Worm (Caenorhabditis elegans): ENCODE results near the gene T08G5.2.
A peak's percentile ranks its signal among the peaks of the same experiment; 100 is the strongest.

Gene T08G5.2

ce11 chrV:14012002-14012554 lies 14.0 kb downstream of the T08G5.2 start, which contains the start of the genes ddx-17 and aip-1 (continued):
- TF ChIP-seq daf-16 (GFP tag; optimal IDR thresholded peaks at IDR 0.05) (no peak), daf-16 (tag; optimal IDR thresholded peaks at IDR 0.05) (peak; percentile 4), nhr-25 (tag; optimal IDR thresholded peaks at IDR 0.05; ENCODE audit: borderline replicate concordance, insufficient read depth) (peak; percentile 44), hif-1 (tag; optimal IDR thresholded peaks at IDR 0.05) (peak in 1 of 2 experiments; percentile 84), aha-1 (tag) (peak; percentile 94), lin-29 (GFP tag; IDR thresholded peaks at IDR 0.05) (no peak), ztf-7 (tag; optimal IDR thresholded peaks at IDR 0.05) (peak; percentile 12), fkh-10 (GFP tag; optimal IDR thresholded peaks at IDR 0.05) (peak; percentile 15), zip-2 (tag; optimal IDR thresholded peaks at IDR 0.05) (peak; percentile 21), mdl-1 (tag; optimal IDR thresholded peaks at IDR 0.05) (peak in 1 of 2 experiments; percentile 60)

- 0 out of 2 replicates have a peak, but pooled peaks have one; percentile 25 for TF ChIP-seq saeg-2 (GFP tag; IDR thresholded peaks at IDR 0.05)
- TF ChIP-seq set-16 (GFP tag; IDR thresholded peaks at IDR 0.05): peak; percentile 96
- TF ChIP-seq pha-4 (GFP tag; IDR thresholded peaks at IDR 0.05): no peak
- TF ChIP-seq pha-4 (tag; optimal IDR thresholded peaks at IDR 0.05): no peak
- no peak for TF ChIP-seq egl-27 (tag; optimal IDR thresholded peaks at IDR 0.05)
- no peak for TF ChIP-seq sdz-12 (GFP tag; optimal IDR thresholded peaks at IDR 0.05)
- no peak for TF ChIP-seq ceh-28 (tag; optimal IDR thresholded peaks at IDR 0.05)
- no peak for TF ChIP-seq R02D3.7 (tag; optimal IDR thresholded peaks at IDR 0.05)
- 0 out of 2 replicates have a peak, but pooled peaks have one; percentile 40 for TF ChIP-seq egl-43 (GFP tag; IDR thresholded peaks at IDR 0.05)
- TF ChIP-seq vab-7 (GFP tag; IDR thresholded peaks at IDR 0.05): 0 out of 2 replicates have a peak, but pooled peaks have one; percentile 6
- no peak for TF ChIP-seq hlh-11 (tag; optimal IDR thresholded peaks at IDR 0.05)
Observed at ce11 chrV:14011427-14011826, 14.7 kb downstream of the T08G5.2 start.

DNA sequence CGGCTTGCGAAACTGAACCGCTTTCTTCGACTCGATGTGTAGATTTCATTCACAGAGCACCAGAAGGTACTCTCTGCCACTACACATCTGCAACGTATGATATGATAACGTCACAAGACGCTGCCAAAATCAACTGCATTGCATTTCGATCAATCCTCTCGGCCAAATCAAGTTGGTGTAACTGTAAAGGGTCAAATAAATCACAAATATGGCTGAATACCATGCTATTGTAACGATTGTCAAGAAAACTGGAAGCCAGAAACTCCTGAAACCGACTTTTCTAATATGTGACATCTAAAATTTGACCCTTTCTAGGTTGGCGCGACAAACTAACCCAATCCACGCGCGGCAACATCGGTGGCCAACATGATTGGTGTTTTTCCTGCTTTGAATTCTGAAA lies 16.1 kb downstream of the T08G5.2 start:
- TF ChIP-seq nhr-111 (GFP tag; optimal IDR thresholded peaks at IDR 0.05): no peak
- TF ChIP-seq nhr-6 (tag; optimal IDR thresholded peaks at IDR 0.05): no peak
- TF ChIP-seq aly-2 (tag; optimal IDR thresholded peaks at IDR 0.05): no peak
- TF ChIP-seq dmd-6 (GFP tag; IDR thresholded peaks at IDR 0.05): no peak
- no peak for TF ChIP-seq lin-38 (GFP tag; IDR thresholded peaks at IDR 0.05)
- TF ChIP-seq hlh-11 (tag; optimal IDR thresholded peaks at IDR 0.05): no peak
- no peak for TF ChIP-seq pha-4 (GFP tag; IDR thresholded peaks at IDR 0.05)
- TF ChIP-seq pha-4 (tag; optimal IDR thresholded peaks at IDR 0.05): no peak
- no peak for TF ChIP-seq lin-29 (GFP tag; IDR thresholded peaks at IDR 0.05)
- no peak for TF ChIP-seq set-16 (GFP tag; IDR thresholded peaks at IDR 0.05)
- TF ChIP-seq egl-27 (tag; optimal IDR thresholded peaks at IDR 0.05): no peak
- TF ChIP-seq F44E2.7 (GFP tag; IDR thresholded peaks at IDR 0.05): no peak
- TF ChIP-seq Y75B8A.6 (GFP tag; IDR thresholded peaks at IDR 0.05): no peak
- no peak for TF ChIP-seq dpl-1 (GFP tag; optimal IDR thresholded peaks at IDR 0.05)
- TF ChIP-seq aha-1 (tag): no peak
- TF ChIP-seq spr-1 (tag; optimal IDR thresholded peaks at IDR 0.05): no peak
- TF ChIP-seq ctbp-1 (GFP tag; IDR thresholded peaks at IDR 0.05): no peak
- TF ChIP-seq F49E8.2 (tag; optimal IDR thresholded peaks at IDR 0.05; ENCODE audit: borderline replicate concordance): no peak
- no peak for TF ChIP-seq tag-97 (GFP tag; IDR thresholded peaks at IDR 0.05)

DNA sequence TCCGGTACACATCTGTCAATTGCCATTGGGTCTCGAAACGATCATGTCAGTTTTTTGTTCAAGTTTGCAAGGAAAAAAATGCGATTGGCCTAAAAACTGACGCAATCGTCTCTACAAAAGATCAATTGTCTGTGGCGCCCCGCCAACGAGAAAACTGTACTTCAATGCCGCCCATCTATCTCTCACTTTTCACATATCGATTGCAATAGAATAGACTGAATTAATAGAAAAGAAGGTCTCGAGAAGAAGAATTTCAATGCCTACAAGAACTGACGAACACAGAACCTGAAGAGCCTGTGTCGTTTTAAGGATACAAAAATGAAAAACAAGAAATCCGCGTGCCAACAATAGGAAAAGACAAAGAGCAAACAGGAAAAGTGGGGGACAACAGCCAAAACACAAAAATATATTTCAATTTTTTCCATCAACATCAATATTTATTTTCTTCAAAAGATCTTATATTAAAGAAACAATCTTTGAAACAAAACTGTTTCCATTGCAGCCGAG lies 17.7 kb downstream of the T08G5.2 start:
- TF ChIP-seq T20F7.1 (GFP tag; optimal IDR thresholded peaks at IDR 0.05) (no peak), F10B5.3 (tag; optimal IDR thresholded peaks at IDR 0.05) (no peak), vab-7 (GFP tag; IDR thresholded peaks at IDR 0.05) (no peak), ces-1 (GFP tag; optimal IDR thresholded peaks at IDR 0.05) (no peak), daf-16 (GFP tag; optimal IDR thresholded peaks at IDR 0.05) (peak in 1 of 2 experiments; percentile 39), daf-16 (tag; optimal IDR thresholded peaks at IDR 0.05) (peak; percentile 35), tra-1 (GFP tag; IDR thresholded peaks at IDR 0.05) (no peak), dve-1 (tag; optimal IDR thresholded peaks at IDR 0.05; ENCODE audit: insufficient read depth) (peak; percentile 87), ceh-32 (tag; optimal IDR thresholded peaks at IDR 0.05; ENCODE audit: poor library complexity) (no peak), set-16 (GFP tag; IDR thresholded peaks at IDR 0.05) (no peak), sdz-12 (GFP tag; optimal IDR thresholded peaks at IDR 0.05) (no peak), hmg-1.1 (GFP tag; IDR thresholded peaks at IDR 0.05) (no peak), ama-1 (optimal IDR thresholded peaks at IDR 0.05) (peak; percentile 90), gei-8 (GFP tag; optimal IDR thresholded peaks at IDR 0.05) (no peak), madf-5 (GFP tag; IDR thresholded peaks at IDR 0.05) (no peak), lin-15B (tag; optimal IDR thresholded peaks at IDR 0.05) (no peak), nhr-25 (tag; optimal IDR thresholded peaks at IDR 0.05; ENCODE audit: borderline replicate concordance, insufficient read depth) (no peak), daf-12 (tag; optimal IDR thresholded peaks at IDR 0.05) (no peak), ctbp-1 (GFP tag; IDR thresholded peaks at IDR 0.05) (0 out of 2 replicates have a peak, but pooled peaks have one; percentile 13)
